Fruit fly (Drosophila melanogaster) whole organism, embryonic: ENCODE results near the gene Cyp310a1.

Experiments
- Blimp-1 ChIP-seq: fragments of 200-800 bp; sonication (Bioruptor generic); optimal IDR thresholded peaks from 3 replicates; lab custom pipeline; 2018; ENCODE audit warnings: missing biosample characterization, missing genetic modification characterization, mild to moderate bottlenecking, moderate library complexity, missing genetic modification reagents
- CG11093 ChIP-seq: fragments of 200-800 bp; sonication (Bioruptor generic); IDR thresholded peaks from 3 replicates; pipeline ENCODE4 v1.3.6; 2022; ENCODE audit warnings: missing biosample characterization, missing genetic modification characterization
- CG12744 ChIP-seq: fragments of 200-800 bp; sonication (Bioruptor generic); optimal IDR thresholded peaks from 2 replicates; lab custom pipeline; 2016; ENCODE audit warnings: missing biosample characterization, missing genetic modification characterization
- CG1602 ChIP-seq: fragments of 200-800 bp; sonication (Bioruptor generic); optimal IDR thresholded peaks from 3 replicates; lab custom pipeline; 2016; ENCODE audit warnings: missing biosample characterization, missing genetic modification characterization
- CG18599 ChIP-seq: fragments of 200-800 bp; sonication (Bioruptor generic); optimal IDR thresholded peaks from 3 replicates; lab custom pipeline; 2017; ENCODE audit warnings: missing biosample characterization, missing genetic modification characterization, mild to moderate bottlenecking, moderate library complexity, missing genetic modification reagents
- CG3726 ChIP-seq: fragments of 200-800 bp; sonication (Bioruptor generic); IDR thresholded peaks from 3 replicates; pipeline ENCODE4, ENCODE4 v1.3.6; 2022; ENCODE audit warnings: missing biosample characterization, missing genetic modification characterization
- CG7786 ChIP-seq: fragments of 200-800 bp; sonication (Bioruptor generic); optimal IDR thresholded peaks from 2 replicates; lab custom pipeline; 2016; ENCODE audit warnings: missing biosample characterization, missing genetic modification characterization
- CG7987 ChIP-seq: fragments of 200-800 bp; sonication (Bioruptor generic); optimal IDR thresholded peaks from 2 replicates; lab custom pipeline; 2018; ENCODE audit warnings: missing biosample characterization, mild to moderate bottlenecking, missing genetic modification characterization, moderate library complexity
- CG8281 ChIP-seq: fragments of 200-800 bp; sonication (Bioruptor generic); optimal IDR thresholded peaks from 2 replicates; lab custom pipeline; 2018; ENCODE audit warnings: missing biosample characterization, mild to moderate bottlenecking, missing genetic modification characterization, moderate library complexity
- CG8359 ChIP-seq: fragments of 200-800 bp; sonication (Bioruptor generic); optimal IDR thresholded peaks from 2 replicates; lab custom pipeline; 2017; ENCODE audit warnings: missing biosample characterization, mild to moderate bottlenecking, missing genetic modification characterization, borderline replicate concordance
- CG9797 ChIP-seq: fragments of 200-800 bp; sonication (Bioruptor generic); optimal IDR thresholded peaks from 3 replicates; lab custom pipeline; 2018; ENCODE audit warnings: missing biosample characterization, mild to moderate bottlenecking, missing genetic modification characterization
- D19A ChIP-seq: fragments of 200-800 bp; optimal IDR thresholded peaks from 3 replicates; lab custom pipeline; 2019; ENCODE audit warnings: missing biosample characterization, mild to moderate bottlenecking, missing genetic modification characterization, moderate library complexity
- Dbx ChIP-seq: fragments of 200-800 bp; sonication (Bioruptor generic); IDR thresholded peaks from 3 replicates; pipeline ENCODE4 v1.3.6; 2022; ENCODE audit warnings: missing biosample characterization, missing genetic modification characterization
- Deaf1 ChIP-seq: fragments of 200-800 bp; optimal IDR thresholded peaks from 3 replicates; lab custom pipeline; 2019; ENCODE audit warnings: missing biosample characterization, mild to moderate bottlenecking, missing genetic modification characterization, moderate library complexity
- Dll ChIP-seq: fragments of 200-800 bp; sonication (Bioruptor generic); IDR thresholded peaks from 4 replicates; pipeline ENCODE4 v1.3.6; 2022; ENCODE audit warnings: missing biosample characterization, missing genetic modification characterization; ENCODE audit not compliant: partially characterized antibody
- Drgx ChIP-seq: fragments of 200-800 bp; sonication (Bioruptor generic); IDR thresholded peaks from 2 replicates; pipeline ENCODE4 v1.3.6; 2022; ENCODE audit warnings: missing biosample characterization, missing genetic modification characterization
- Fer1 ChIP-seq: fragments of 200-800 bp; sonication (Bioruptor generic); optimal IDR thresholded peaks from 2 replicates; lab custom pipeline; 2017; ENCODE audit warnings: missing biosample characterization, mild to moderate bottlenecking, missing genetic modification characterization
- Gsc ChIP-seq: fragments of 200-800 bp; sonication (Bioruptor generic); IDR thresholded peaks from 2 replicates; pipeline ENCODE4 v1.3.6; 2022; ENCODE audit warnings: missing biosample characterization, missing genetic modification characterization
- HLHmδ ChIP-seq: fragments of 200-800 bp; sonication (Bioruptor generic); optimal IDR thresholded peaks from 2 replicates; lab custom pipeline; 2018; ENCODE audit warnings: missing biosample characterization, mild to moderate bottlenecking, missing genetic modification characterization, moderate library complexity
- Hsf ChIP-seq: fragments of 200-800 bp; sonication (Bioruptor generic); optimal IDR thresholded peaks from 3 replicates; lab custom pipeline; 2016; ENCODE audit warnings: missing biosample characterization, missing genetic modification characterization
- Med ChIP-seq: fragments of 200-800 bp; sonication (Bioruptor generic); peaks from one replicate; lab custom pipeline; 2016; ENCODE audit warnings: missing biosample characterization, missing genetic modification characterization, mild to moderate bottlenecking, inconsistent platforms, moderate library complexity
- Meics ChIP-seq: fragments of 200-800 bp; sonication (Bioruptor generic); optimal IDR thresholded peaks from 2 replicates; lab custom pipeline; 2017; ENCODE audit warnings: missing biosample characterization, mild to moderate bottlenecking, missing genetic modification characterization
- NfI ChIP-seq: fragments of 200-800 bp; sonication (Bioruptor generic); optimal IDR thresholded peaks from 3 replicates; lab custom pipeline; 2018; ENCODE audit warnings: missing biosample characterization, mild to moderate bottlenecking, missing genetic modification characterization, moderate library complexity
- Scr ChIP-seq: fragments of 200-800 bp; sonication (Bioruptor generic); IDR thresholded peaks from 2 replicates; pipeline ENCODE4 v1.3.6; 2022; ENCODE audit warnings: missing biosample characterization, missing genetic modification characterization; ENCODE audit not compliant: partially characterized antibody
- Sox102F ChIP-seq: fragments of 200-800 bp; sonication (Bioruptor generic); optimal IDR thresholded peaks from 2 replicates; lab custom pipeline; 2018; ENCODE audit warnings: missing biosample characterization, mild to moderate bottlenecking, missing genetic modification characterization, moderate library complexity
- Vsx1 ChIP-seq: fragments of 200-800 bp; sonication (Bioruptor generic); optimal IDR thresholded peaks from 2 replicates; lab custom pipeline; 2017; ENCODE audit warnings: missing biosample characterization, mild to moderate bottlenecking, missing genetic modification characterization, missing genetic modification reagents
- hb ChIP-seq: fragments of 200-800 bp; sonication (Bioruptor generic); IDR thresholded peaks from 3 replicates; pipeline ENCODE4 v1.3.6; 2022; ENCODE audit warnings: missing biosample characterization, missing genetic modification characterization; ENCODE audit not compliant: partially characterized antibody
- hkb ChIP-seq, 2 experiments: fragments of 200-800 bp in 1 of 2; fragments of >200 bp in 1 of 2; sonication (Bioruptor generic) in 1 of 2; IDR thresholded peaks in 1 of 2; optimal IDR thresholded peaks in 1 of 2; 2 replicates each; pipeline versions ENCODE4 v1.3.6 to Lab custom; 2017 to 2022; ENCODE audit warnings: missing biosample characterization in 1 of 2, missing genetic modification characterization in 1 of 2
- lbe ChIP-seq: fragments of 200-800 bp; sonication (Bioruptor generic); optimal IDR thresholded peaks from 2 replicates; lab custom pipeline; 2016; ENCODE audit warnings: missing biosample characterization, mild to moderate bottlenecking, missing genetic modification characterization
- mirr ChIP-seq: fragments of 200-800 bp; sonication (Bioruptor generic); optimal IDR thresholded peaks from 3 replicates; lab custom pipeline; 2018; ENCODE audit warnings: missing biosample characterization, mild to moderate bottlenecking, missing genetic modification characterization
- nerfin-2 ChIP-seq: fragments of 200-800 bp; sonication (Bioruptor generic); IDR thresholded peaks from 2 replicates; pipeline ENCODE4 v1.3.6; 2022; ENCODE audit warnings: missing biosample characterization, missing genetic modification characterization; ENCODE audit not compliant: partially characterized antibody
- peb ChIP-seq: fragments of 200-800 bp; sonication (Bioruptor generic); IDR thresholded peaks from 2 replicates; pipeline ENCODE4 v1.3.6; 2022; ENCODE audit warnings: missing biosample characterization, missing genetic modification characterization
- row ChIP-seq: fragments of 200-800 bp; sonication (Bioruptor generic); IDR thresholded peaks from 3 replicates; pipeline ENCODE4 v1.3.6; 2022; ENCODE audit warnings: missing biosample characterization, missing genetic modification characterization
- sens ChIP-seq: fragments of 200-800 bp; sonication (Bioruptor generic); peaks from one replicate; lab custom pipeline; 2016; ENCODE audit warnings: missing biosample characterization, missing genetic modification characterization
- stwl ChIP-seq: fragments of 200-800 bp; sonication (Bioruptor generic); optimal IDR thresholded peaks from 3 replicates; lab custom pipeline; 2018; ENCODE audit warnings: missing biosample characterization, mild to moderate bottlenecking, missing genetic modification characterization, moderate library complexity
- tgo ChIP-seq: fragments of 200-800 bp; sonication (Bioruptor generic); IDR thresholded peaks from 3 replicates; pipeline ENCODE4 v1.3.6; 2022; ENCODE audit warnings: missing biosample characterization, missing genetic modification characterization
- vvl ChIP-seq: fragments of 200-800 bp; sonication (Bioruptor generic); IDR thresholded peaks from 2 replicates; pipeline ENCODE4 v1.3.6; 2022; ENCODE audit warnings: missing biosample characterization, missing genetic modification characterization
- wdn ChIP-seq: fragments of 200-800 bp; sonication (Bioruptor generic); IDR thresholded peaks from 2 replicates; pipeline ENCODE4 v1.3.6; 2022; ENCODE audit warnings: missing biosample characterization, missing genetic modification characterization

Cyp310a1 gene

DNA sequence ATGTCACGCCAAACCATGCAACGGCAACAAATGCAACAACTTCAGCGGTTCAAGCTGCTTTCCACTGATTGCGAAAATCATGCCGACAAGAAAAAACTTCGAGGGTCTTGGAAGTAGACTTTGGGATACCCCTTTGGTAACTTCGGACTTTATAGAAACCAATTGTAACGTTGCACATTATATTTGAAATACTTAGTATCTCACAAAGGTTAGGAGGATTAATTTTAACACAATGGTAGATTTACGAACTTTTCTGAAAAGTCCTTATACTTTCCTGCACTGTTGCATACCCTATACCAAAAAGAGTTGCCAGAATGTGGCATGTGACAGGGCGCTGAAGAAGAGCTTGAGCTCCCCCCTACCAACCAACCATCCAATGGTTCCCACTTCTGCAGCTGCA lies 7.3 kb downstream of the Cyp310a1 start:
- TF ChIP-seq sens (GFP tag; lab: Kevin White, UChicago) (peak; percentile 42), Med (GFP tag; lab: Kevin White, UChicago) (peak; percentile 32), Vsx1 (no peak), CG8359 (GFP tag; lab: Kevin White, UChicago) (no peak), lbe (peak; percentile 2), Fer1 (GFP tag; lab: Kevin White, UChicago) (no peak), Hsf (GFP tag; lab: Kevin White, UChicago) (no peak), stwl (tag; lab: Kevin White, UChicago) (no peak), peb (GFP tag; lab: Robert Waterston, UW) (no peak), Meics (GFP tag; lab: Kevin White, UChicago) (no peak), HLHmδ (GFP tag; lab: Kevin White, UChicago) (no peak), D19A (tag; lab: Kevin White, UChicago) (no peak), NfI (GFP tag; lab: Kevin White, UChicago) (no peak), CG12744 (GFP tag; lab: Kevin White, UChicago) (no peak), Drgx (GFP tag; lab: Robert Waterston, UW) (peak; percentile 61), Dbx (no peak), tgo (GFP tag; lab: Robert Waterston, UW) (no peak)

DNA sequence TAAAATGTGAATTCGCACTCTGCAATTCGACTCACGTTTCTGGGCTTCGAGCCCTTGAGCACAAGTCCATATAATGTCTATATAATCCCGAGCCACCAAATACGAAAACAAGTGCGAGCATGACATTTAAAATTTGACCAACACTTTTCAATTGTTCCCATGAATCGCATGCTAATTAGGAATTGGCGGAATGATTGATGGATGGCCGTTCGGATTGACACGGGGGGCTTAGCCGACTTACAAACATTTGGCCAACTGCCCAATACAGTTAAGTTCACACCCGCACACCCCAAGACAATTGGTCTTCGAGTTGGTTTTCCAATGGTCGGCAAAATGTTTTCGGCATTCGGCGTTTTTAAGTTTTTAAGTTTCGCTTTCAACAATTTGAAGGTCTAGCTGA lies 11.7 kb downstream of the Cyp310a1 start:
- peak; percentile 20 for TF ChIP-seq mirr
- no peak for TF ChIP-seq lbe
- TF ChIP-seq vvl (GFP tag; lab: Robert Waterston, UW), result 0 out of 2 replicates have a peak, but pooled peaks have one; percentile 34
- TF ChIP-seq Scr, result no peak
- TF ChIP-seq CG8281 (tag; lab: Kevin White, UChicago), result peak; percentile 96

dm6 chr2L:18638945-18639344 lies 13.9 kb downstream of the Cyp310a1 start:
- TF ChIP-seq Scr, result no peak
- TF ChIP-seq Deaf1, result no peak
- no peak for TF ChIP-seq Gsc (GFP tag; lab: Robert Waterston, UW)
- TF ChIP-seq vvl (GFP tag; lab: Robert Waterston, UW), result 0 out of 2 replicates have a peak, but pooled peaks have one; percentile 28
- 0 out of 3 replicates have a peak, but pooled peaks have one; percentile 16 for TF ChIP-seq CG3726
- TF ChIP-seq CG7786 (GFP tag; lab: Kevin White, UChicago), result no peak
- peak; percentile 34 for TF ChIP-seq sens (GFP tag; lab: Kevin White, UChicago)
- peak; percentile 6 for TF ChIP-seq Sox102F (GFP tag; lab: Kevin White, UChicago)
- TF ChIP-seq row (GFP tag; lab: Robert Waterston, UW), result peak; percentile 8; the same call in 1 of the 3 replicates
- no peak for TF ChIP-seq CG7987 (GFP tag; lab: Kevin White, UChicago)
- TF ChIP-seq Blimp-1 (GFP tag; lab: Kevin White, UChicago), result no peak
- no peak for TF ChIP-seq nerfin-2
- no peak for TF ChIP-seq CG11093 (GFP tag; lab: Robert Waterston, UW)
- no peak for TF ChIP-seq CG9797 (GFP tag; lab: Kevin White, UChicago)
- TF ChIP-seq CG1602 (GFP tag; lab: Kevin White, UChicago), result no peak
- no peak for TF ChIP-seq hb
- no peak for TF ChIP-seq Dll
- 0 out of 2 replicates have a peak, but pooled peaks have one; percentile 36 for TF ChIP-seq wdn
- no peak for TF ChIP-seq CG18599 (GFP tag; lab: Kevin White, UChicago)
- no peak for TF ChIP-seq hkb (optimal IDR thresholded peaks at IDR 0.05; lab: Kevin White, UChicago)
- no peak for TF ChIP-seq hkb (GFP tag; IDR thresholded peaks at IDR 0.05; lab: Robert Waterston, UW)
